Fruit fly (Drosophila melanogaster) Kc167 (cell line): ENCODE measurements around the gene cas.

Experiments used
- Sin3A ChIP-seq: fragments of >200 bp; optimal IDR thresholded peaks from 2 replicates; lab custom pipeline; 2018; ENCODE audit warnings: missing external identifiers
- insv ChIP-seq: fragments of >200 bp; optimal IDR thresholded peaks from 3 replicates; lab custom pipeline; 2018; ENCODE audit warnings: missing external identifiers

- TF ChIP-seq insv (lab: Kevin White, UChicago) (no peak), Sin3A (lab: Kevin White, UChicago) (no peak)
Observed at dm6 chr3R:5733181-5733580, 16.6 kb upstream of the cas start, which contains the start of gene CG1239.
